Worm (Caenorhabditis elegans): ENCODE results near the gene C27D6.11.
"Not testable (repeated sequence)": the region's sequence is repeated elsewhere in the genome, so short reads cannot be mapped to it uniquely, and the experiment has no call there.

Gene C27D6.11

ce11 chrII:5115235-5115634, 45.8 kb downstream of the C27D6.11 start, which contains the start of gene msp-74:
msp-74 (minus strand) TSS chrII:5115335.
- not testable (repeated sequence) for TF ChIP-seq spr-3 (GFP tag; optimal IDR thresholded peaks at IDR 0.05); nhr-11 (tag; optimal IDR thresholded peaks at IDR 0.05); lir-3 (tag; optimal IDR thresholded peaks at IDR 0.05)

ce11 chrII:5112082-5112481, 48.9 kb downstream of the C27D6.11 start, which contains the start of gene F09C12.8:
F09C12.8 (plus strand) TSS chrII:5112382.
- no peak for TF ChIP-seq ceh-82 (tag; optimal IDR thresholded peaks at IDR 0.05)
- TF ChIP-seq lin-38 (GFP tag; IDR thresholded peaks at IDR 0.05), result no peak
- no peak for TF ChIP-seq zfp-2 (tag; optimal IDR thresholded peaks at IDR 0.05)
- TF ChIP-seq dve-1 (tag; optimal IDR thresholded peaks at IDR 0.05; ENCODE audit: insufficient read depth), result no peak
- no peak for TF ChIP-seq daf-12 (tag; optimal IDR thresholded peaks at IDR 0.05)
- TF ChIP-seq ceh-28 (tag; optimal IDR thresholded peaks at IDR 0.05), result no peak
- TF ChIP-seq T20F7.1 (GFP tag; optimal IDR thresholded peaks at IDR 0.05), result no peak
